Worm (Caenorhabditis elegans) whole organism, L1 larva: Measurements from ENCODE around the gene sri-29.

Source experiments
- skn-1 ChIP-seq: fragments of 150-350 bp; optimal IDR thresholded peaks from 2 replicates; lab custom pipeline; 2014; ENCODE audit warnings: missing biosample characterization, missing genetic modification characterization
- sox-4 ChIP-seq: sonication (generic microtip); optimal IDR thresholded peaks from 2 replicates; lab custom pipeline; 2016; ENCODE audit warnings: missing genetic modification characterization, missing compliant biosample characterization

DNA sequence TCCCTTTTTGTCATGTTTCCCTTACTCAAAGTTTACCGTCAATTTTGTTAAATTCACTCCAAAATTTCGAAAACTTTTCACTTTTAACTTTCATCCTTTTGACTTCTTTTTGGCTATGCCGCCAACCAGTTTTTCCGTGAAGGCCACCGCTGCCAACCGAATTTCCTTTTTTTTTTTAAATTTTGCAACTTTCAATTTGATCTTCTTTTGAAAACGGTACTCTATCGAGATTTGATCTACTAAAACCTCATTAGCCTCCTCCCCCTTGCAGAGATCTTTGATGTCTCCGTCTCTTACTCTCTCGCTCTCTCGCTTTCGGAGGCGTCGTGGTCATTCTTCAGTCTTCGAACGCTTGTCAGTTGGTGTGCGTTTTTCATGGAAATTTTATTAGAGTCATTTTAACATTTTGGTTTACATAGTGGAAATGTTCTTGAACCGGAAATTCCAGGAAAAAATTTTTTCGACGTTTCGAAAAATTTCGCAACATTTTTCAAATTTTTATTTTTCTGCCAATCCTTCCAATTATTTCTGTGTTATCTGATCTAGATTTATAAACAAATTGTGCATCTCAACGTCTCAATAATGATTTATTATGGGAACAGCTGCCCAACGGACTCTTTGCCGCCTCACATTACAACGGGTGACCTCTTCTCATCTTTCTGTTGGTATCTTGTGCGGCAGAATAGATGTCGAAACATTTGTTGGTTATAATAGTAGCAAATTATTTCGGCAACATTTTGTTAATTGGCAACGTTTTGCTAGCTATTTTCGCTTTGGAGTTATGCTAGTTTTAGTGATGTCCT, 49.3 kb upstream of the sri-29 start:
- TF ChIP-seq skn-1 (tag; lab: Kevin White, UChicago) (no peak), sox-4 (tag; lab: Kevin White, UChicago) (no peak)
